Worm (Caenorhabditis elegans) whole organism, L4/young adult: ENCODE results near the gene knl-3.
A peak's percentile ranks its signal among the peaks of the same experiment; 100 is the strongest.

ENCODE experiments used
- W03F9.2 ChIP-seq: fragments of 150-350 bp; optimal IDR thresholded peaks from 2 replicates; lab custom pipeline; 2014; ENCODE audit warnings: missing biosample characterization, missing genetic modification characterization
- dao-5 ChIP-seq: sonication (generic microtip); optimal IDR thresholded peaks from 2 replicates; lab custom pipeline; 2016; ENCODE audit warnings: missing genotype, missing genetic modification characterization, moderate library complexity, missing compliant biosample characterization
- him-1 ChIP-seq: sonication (generic microtip); optimal IDR thresholded peaks from 2 replicates; lab custom pipeline; 2016; ENCODE audit warnings: missing genotype, missing genetic modification reagents, missing genetic modification characterization, missing compliant biosample characterization

The knl-3 gene

ce11 chrV:1868596-1869263 lies at the start of gene knl-3:
knl-3 (plus strand) TSS chrV:1869213.
- TF ChIP-seq W03F9.2 (peak; percentile 71), dao-5 (no peak), him-1 (tag; lab: Kevin White, UChicago) (peak; percentile 83)

DNA sequence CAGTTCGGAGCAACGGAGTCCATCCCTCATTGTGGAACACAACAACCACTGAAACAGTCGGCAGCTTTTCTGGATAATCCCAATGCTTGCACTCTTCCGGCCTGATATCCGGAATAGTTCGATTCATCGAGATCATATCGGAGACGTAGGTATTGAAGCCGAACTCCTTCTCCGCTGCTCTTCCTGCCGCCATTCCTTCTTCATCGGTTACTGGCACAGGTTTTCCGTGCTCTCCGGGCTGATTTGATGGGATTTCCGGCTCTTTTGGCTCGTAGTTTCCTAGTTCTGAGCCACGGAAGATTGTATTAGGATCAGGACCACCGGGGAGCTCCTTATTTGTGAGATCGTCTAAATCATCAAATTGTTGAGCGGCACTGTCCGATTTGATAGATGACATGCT lies 49.0 kb upstream of the knl-3 start:
- TF ChIP-seq dao-5: no peak

- TF ChIP-seq W03F9.2: no peak
- no peak for TF ChIP-seq dao-5
- TF ChIP-seq him-1 (tag; lab: Kevin White, UChicago): no peak
These were observed 48.3 kb upstream of the knl-3 start for ce11 chrV:1820749-1821148.

- peak; percentile 2 for TF ChIP-seq W03F9.2
- TF ChIP-seq dao-5: no peak
These were observed 47.7 kb upstream of the knl-3 start, which contains the start of the genes gly-7 and mrpl-39 for ce11 chrV:1821287-1821686. gly-7 (minus strand) TSS chrV:1821323. mrpl-39 (plus strand) TSS chrV:1821579.

ce11 chrV:1824528-1824927 lies 44.5 kb upstream of the knl-3 start:
- TF ChIP-seq dao-5 (no peak), him-1 (tag; lab: Kevin White, UChicago) (no peak), W03F9.2 (no peak)

DNA sequence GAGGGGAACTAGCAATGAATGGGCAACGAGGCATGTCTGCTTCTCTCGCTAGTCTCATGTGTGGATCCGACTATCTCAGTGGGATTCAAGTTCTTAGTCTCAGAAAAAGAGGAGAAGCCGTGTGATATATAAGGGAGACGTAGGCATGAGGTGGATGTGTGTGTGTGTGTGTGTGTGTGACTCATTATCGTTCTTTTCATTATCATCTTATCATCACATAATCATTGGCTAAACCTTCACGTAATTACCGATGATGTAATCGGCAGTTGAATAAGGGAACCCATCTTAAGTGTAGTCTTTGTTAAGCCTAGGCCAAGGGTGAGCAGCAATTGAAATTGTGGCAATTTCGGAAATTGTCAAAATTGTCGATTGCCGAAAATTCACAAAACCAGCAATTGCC lies 39.0 kb upstream of the knl-3 start, which contains the start of gene Y32G9B.1:
TSS of gene Y32G9B.1 (minus strand) at position 101 of the 400 bp plus-strand sequence.
- TF ChIP-seq dao-5 (no peak), him-1 (tag; lab: Kevin White, UChicago) (no peak), W03F9.2 (no peak)

DNA sequence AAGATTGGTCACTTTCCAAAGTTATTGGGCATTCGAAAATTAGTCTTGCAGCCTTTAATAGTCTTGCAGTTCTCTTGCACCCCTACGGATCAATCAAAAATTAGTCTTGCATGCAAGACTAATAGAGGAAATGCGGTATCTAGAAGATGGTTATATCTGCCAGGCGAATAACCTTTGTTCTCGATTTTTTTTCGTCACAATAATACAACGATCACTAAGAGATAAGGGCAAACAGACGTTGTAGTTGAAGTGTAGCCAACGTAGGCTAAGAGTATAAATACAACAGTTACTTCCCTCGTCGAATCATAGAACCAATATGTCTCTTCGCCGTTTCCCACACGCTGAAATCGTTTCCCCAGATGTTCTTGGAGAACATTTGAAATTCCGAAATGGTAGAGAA lies 27.3 kb upstream of the knl-3 start, which contains the start of gene T10B5.8:
TSS of gene T10B5.8 (plus strand) at position 301 of the 400 bp plus-strand sequence.
- TF ChIP-seq W03F9.2 (no peak), dao-5 (no peak), him-1 (tag; lab: Kevin White, UChicago) (no peak)

- no peak for TF ChIP-seq W03F9.2
- TF ChIP-seq him-1 (tag; lab: Kevin White, UChicago): no peak
- TF ChIP-seq dao-5: no peak
These were observed 23.0 kb upstream of the knl-3 start, which contains the start of gene T10B5.7 for ce11 chrV:1845977-1846376. T10B5.7 (plus strand) TSS chrV:1846201.

- TF ChIP-seq dao-5: no peak
- no peak for TF ChIP-seq him-1 (tag; lab: Kevin White, UChicago)
- no peak for TF ChIP-seq W03F9.2
These were observed 20.4 kb upstream of the knl-3 start for ce11 chrV:1848590-1848989.

ce11 chrV:1855087-1855486 lies 13.9 kb upstream of the knl-3 start:
- TF ChIP-seq W03F9.2 (no peak), him-1 (tag; lab: Kevin White, UChicago) (no peak), dao-5 (no peak)

DNA sequence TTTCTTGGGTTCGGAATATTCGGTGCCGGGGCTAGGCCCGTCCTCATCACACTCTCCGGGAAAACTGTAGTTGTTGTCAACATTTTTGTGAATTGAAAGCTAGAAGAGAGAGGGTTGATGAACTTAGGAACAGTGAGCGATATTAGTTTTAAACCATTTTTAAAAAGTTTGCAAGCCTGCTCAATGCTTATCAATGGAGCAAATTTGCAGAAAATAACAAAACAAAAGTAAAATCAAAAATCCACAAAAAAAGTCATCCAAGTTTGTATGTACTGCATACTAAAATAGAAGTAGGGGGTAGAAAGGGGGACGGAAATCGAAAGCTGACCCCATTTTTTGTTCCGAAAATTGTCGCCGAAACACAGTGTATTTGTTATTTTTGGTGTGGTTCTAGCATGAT lies 12.8 kb upstream of the knl-3 start, which contains the start of gene T10B5.10:
TSS of gene T10B5.10 (minus strand) at position 101 of the 400 bp plus-strand sequence.
- TF ChIP-seq dao-5 (no peak), W03F9.2 (no peak), him-1 (tag; lab: Kevin White, UChicago) (no peak)

DNA sequence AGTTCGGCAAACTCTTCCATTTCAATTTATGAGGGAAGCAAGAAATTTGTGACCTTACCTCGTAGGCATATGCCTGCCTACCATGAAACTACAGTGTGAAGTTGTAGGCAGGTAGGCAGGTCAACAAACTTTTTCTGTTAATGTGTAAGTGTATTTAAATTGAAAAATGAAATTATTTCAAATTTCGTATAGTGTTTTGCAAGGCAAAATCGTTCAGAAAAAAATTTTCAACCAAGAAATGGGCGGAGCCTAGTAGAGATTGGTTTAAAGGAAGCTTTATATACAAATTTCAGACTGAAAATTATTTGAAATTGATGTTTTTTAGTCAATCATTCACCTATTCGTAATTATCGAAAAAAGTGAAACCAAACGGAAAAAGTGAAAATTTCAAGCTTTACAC lies 11.2 kb upstream of the knl-3 start:
- TF ChIP-seq W03F9.2 (no peak), dao-5 (no peak), him-1 (tag; lab: Kevin White, UChicago) (no peak)

- TF ChIP-seq dao-5 (no peak), W03F9.2 (no peak), him-1 (tag; lab: Kevin White, UChicago) (no peak)
These were observed 6.1 kb upstream of the knl-3 start for ce11 chrV:1862954-1863353.

DNA sequence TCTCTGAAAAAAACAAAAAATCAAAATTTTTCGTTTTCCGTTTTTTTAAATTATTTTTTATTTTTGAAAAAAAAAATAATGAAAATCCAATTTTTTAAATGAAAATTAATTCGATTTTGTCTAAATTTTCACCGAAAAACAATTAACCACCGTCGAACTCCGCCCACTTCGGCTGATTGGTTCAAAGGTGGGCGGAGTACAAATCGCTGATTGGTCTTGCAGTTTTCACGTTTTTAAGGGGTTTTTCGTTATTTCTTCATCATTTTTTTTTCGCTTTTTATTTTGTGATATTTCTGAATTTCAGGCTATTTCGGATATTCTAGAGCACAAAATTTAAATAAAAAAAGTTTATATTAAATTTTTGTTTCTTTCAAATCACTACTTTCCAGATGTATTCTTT lies 4.0 kb upstream of the knl-3 start:
- TF ChIP-seq him-1 (tag; lab: Kevin White, UChicago) (no peak), W03F9.2 (no peak), dao-5 (no peak)

- TF ChIP-seq him-1 (tag; lab: Kevin White, UChicago) (no peak), W03F9.2 (no peak), dao-5 (no peak)
These were observed 988 bp upstream of the knl-3 start for ce11 chrV:1868025-1868424.

- TF ChIP-seq dao-5: no peak
- TF ChIP-seq W03F9.2: no peak
- TF ChIP-seq him-1 (tag; lab: Kevin White, UChicago): no peak
These were observed 669 bp downstream of the knl-3 start, which contains the start of gene T10B5.3 for ce11 chrV:1869682-1870081. T10B5.3 (minus strand) TSS chrV:1869782.
